Worm (Caenorhabditis elegans) whole organism, L2 larva: ENCODE results near the gene Y7A5A.7.

ENCODE experiments used
- C34F6.9 ChIP-seq: fragments of 150-350 bp; optimal IDR thresholded peaks from 2 replicates; lab custom pipeline; 2014; ENCODE audit warnings: missing biosample characterization, missing genetic modification characterization
- F13H6.1 ChIP-seq: sonication (generic microtip); optimal IDR thresholded peaks from 2 replicates; lab custom pipeline; 2016; ENCODE audit warnings: missing genetic modification characterization, missing compliant biosample characterization
- R02D3.7 ChIP-seq: fragments of 150-350 bp; optimal IDR thresholded peaks from 2 replicates; lab custom pipeline; 2014; ENCODE audit warnings: missing biosample characterization, missing genetic modification characterization
- Y55F3AM.14 ChIP-seq: fragments of 200-800 bp; sonication (Bioruptor generic); optimal IDR thresholded peaks from 2 replicates; lab custom pipeline; 2018; ENCODE audit warnings: mild to moderate bottlenecking, missing genetic modification characterization, missing compliant biosample characterization
- ZK546.5 ChIP-seq: sonication (generic microtip); optimal IDR thresholded peaks from 2 replicates; lab custom pipeline; 2017; ENCODE audit warnings: missing biosample characterization, missing genetic modification characterization
- ama-1 ChIP-seq: fragments of 150-350 bp; optimal IDR thresholded peaks from 2 replicates; lab custom pipeline; 2018; ENCODE audit warnings: inconsistent platforms
- ceh-82 ChIP-seq: fragments of 150-350 bp; optimal IDR thresholded peaks from 2 replicates; lab custom pipeline; 2014; ENCODE audit warnings: missing biosample characterization, missing genetic modification characterization
- crh-2 ChIP-seq: sonication (generic microtip); optimal IDR thresholded peaks from 2 replicates; lab custom pipeline; 2017; ENCODE audit warnings: missing biosample characterization, missing genetic modification characterization
- dmd-4 ChIP-seq: sonication (generic microtip); optimal IDR thresholded peaks from 2 replicates; lab custom pipeline; 2017; ENCODE audit warnings: missing biosample characterization, missing genetic modification characterization
- egl-27 ChIP-seq: sonication (generic microtip); optimal IDR thresholded peaks from 3 replicates; lab custom pipeline; 2017; ENCODE audit warnings: missing biosample characterization, missing genetic modification reagents, missing genetic modification characterization
- elt-1 ChIP-seq: fragments of 150-350 bp; optimal IDR thresholded peaks from 2 replicates; lab custom pipeline; 2014; ENCODE audit warnings: missing biosample characterization, missing genetic modification characterization
- elt-3 ChIP-seq: sonication (generic microtip); optimal IDR thresholded peaks from 2 replicates; lab custom pipeline; 2017; ENCODE audit warnings: missing biosample characterization, missing genetic modification characterization
- lin-11 ChIP-seq: fragments of 150-350 bp; sonication (generic microtip); optimal IDR thresholded peaks from 2 replicates; lab custom pipeline; 2014; ENCODE audit warnings: missing biosample characterization, missing genetic modification characterization, inconsistent platforms, mixed read lengths
- lin-13 ChIP-seq: fragments of 150-350 bp; optimal IDR thresholded peaks from 2 replicates; lab custom pipeline; 2014; ENCODE audit warnings: missing biosample characterization, missing genetic modification reagents, missing genetic modification characterization
- mbf-1 ChIP-seq: sonication (generic microtip); optimal IDR thresholded peaks from 2 replicates; lab custom pipeline; 2017; ENCODE audit warnings: missing biosample characterization, missing genetic modification characterization
- nhr-10 ChIP-seq: sonication (generic microtip); optimal IDR thresholded peaks from 2 replicates; lab custom pipeline; 2017; ENCODE audit warnings: missing biosample characterization, missing genetic modification characterization
- nhr-11 ChIP-seq: fragments of 150-350 bp; optimal IDR thresholded peaks from 2 replicates; lab custom pipeline; 2014; ENCODE audit warnings: missing biosample characterization, missing genetic modification characterization
- nhr-12 ChIP-seq: fragments of 150-350 bp; optimal IDR thresholded peaks from 2 replicates; lab custom pipeline; 2014; ENCODE audit warnings: missing biosample characterization, missing genetic modification characterization
- nhr-129 ChIP-seq: fragments of 150-350 bp; optimal IDR thresholded peaks from 2 replicates; lab custom pipeline; 2014; ENCODE audit warnings: missing biosample characterization, missing genetic modification characterization
- nhr-21 ChIP-seq: fragments of 150-350 bp; optimal IDR thresholded peaks from 2 replicates; lab custom pipeline; 2014; ENCODE audit warnings: missing biosample characterization, missing genetic modification characterization
- nhr-237 ChIP-seq: fragments of 150-350 bp; optimal IDR thresholded peaks from 2 replicates; lab custom pipeline; 2014; ENCODE audit warnings: missing biosample characterization, missing genetic modification characterization
- nhr-25 ChIP-seq: fragments of 150-350 bp; sonication (generic microtip); optimal IDR thresholded peaks from 3 replicates; lab custom pipeline; 2014; ENCODE audit warnings: missing biosample characterization, missing genetic modification characterization
- nhr-6 ChIP-seq: fragments of 150-350 bp; optimal IDR thresholded peaks from 2 replicates; lab custom pipeline; 2014; ENCODE audit warnings: missing biosample characterization, missing genetic modification characterization
- nhr-77 ChIP-seq: fragments of 150-350 bp; optimal IDR thresholded peaks from 2 replicates; lab custom pipeline; 2014; ENCODE audit warnings: missing biosample characterization, missing genetic modification characterization
- sem-4 ChIP-seq: fragments of 150-350 bp; optimal IDR thresholded peaks from 2 replicates; lab custom pipeline; 2014; ENCODE audit warnings: missing biosample characterization, missing genetic modification reagents, missing genetic modification characterization
- skn-1 ChIP-seq: sonication (generic microtip); optimal IDR thresholded peaks from 2 replicates; lab custom pipeline; 2017; ENCODE audit warnings: missing biosample characterization, missing genetic modification characterization
- sma-3 ChIP-seq: sonication (generic microtip); optimal IDR thresholded peaks from 2 replicates; lab custom pipeline; 2016; ENCODE audit warnings: missing genetic modification reagents, missing genetic modification characterization, missing compliant biosample characterization
- sma-9 ChIP-seq, 2 experiments: fragments of 150-350 bp in 1 of 2; sonication (generic microtip) in 1 of 2; optimal IDR thresholded peaks; 2 replicates each; lab custom pipeline; 2014 to 2016; ENCODE audit warnings: missing genetic modification characterization in 2 of 2, mild to moderate bottlenecking in 1 of 2, missing biosample characterization in 1 of 2, missing compliant biosample characterization in 1 of 2, missing genetic modification reagents in 1 of 2, moderate library complexity in 1 of 2
- snpc-4 ChIP-seq: fragments of 150-350 bp; optimal IDR thresholded peaks from 2 replicates; lab custom pipeline; 2014; ENCODE audit warnings: missing biosample characterization, missing genetic modification characterization
- unc-39 ChIP-seq: fragments of 150-350 bp; optimal IDR thresholded peaks from 2 replicates; lab custom pipeline; 2014; ENCODE audit warnings: missing biosample characterization, missing genetic modification characterization
- unc-55 ChIP-seq: fragments of 150-350 bp; sonication (generic microtip); optimal IDR thresholded peaks from 3 replicates; lab custom pipeline; 2014; ENCODE audit warnings: missing biosample characterization, missing genetic modification reagents, missing genetic modification characterization
- ztf-1 ChIP-seq: fragments of 200-800 bp; sonication (Bioruptor generic); conservative IDR thresholded peaks from 2 replicates; pipeline ENCODE4 v1.3.6; 2022; ENCODE audit warnings: missing genetic modification characterization, missing compliant biosample characterization
- ztf-4 ChIP-seq: fragments of 150-350 bp; optimal IDR thresholded peaks from 2 replicates; lab custom pipeline; 2014; ENCODE audit warnings: missing biosample characterization, missing genetic modification characterization

The Y7A5A.7 gene

DNA sequence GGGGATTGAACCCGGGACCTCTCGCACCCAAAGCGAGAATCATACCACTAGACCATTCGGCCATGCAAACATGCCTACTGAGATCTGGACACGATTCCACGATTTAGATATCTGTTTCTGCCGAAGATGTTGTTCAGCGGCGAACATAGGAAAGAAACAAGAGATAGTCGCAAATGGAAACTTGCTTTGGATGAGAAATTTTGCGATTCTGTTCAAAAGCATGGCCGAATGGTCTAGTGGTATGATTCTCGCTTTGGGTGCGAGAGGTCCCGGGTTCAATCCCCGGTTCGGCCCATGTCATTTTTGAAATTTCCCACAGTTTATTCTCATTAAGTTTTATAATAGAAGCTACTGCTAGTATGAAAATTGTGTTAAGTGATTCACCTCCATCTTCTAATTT, 7.3 kb downstream of the Y7A5A.7 start:
- no peak for TF ChIP-seq nhr-6 (tag; lab: Kevin White, UChicago)
- TF ChIP-seq F13H6.1 (tag; lab: Kevin White, UChicago) = no peak
- TF ChIP-seq skn-1 (tag; lab: Kevin White, UChicago) = no peak
- TF ChIP-seq R02D3.7 (tag; lab: Kevin White, UChicago) = no peak
- TF ChIP-seq sma-3 (GFP tag; lab: Kevin White, UChicago) = peak; percentile 10
- TF ChIP-seq nhr-21 (tag; lab: Kevin White, UChicago) = peak; percentile 59

DNA sequence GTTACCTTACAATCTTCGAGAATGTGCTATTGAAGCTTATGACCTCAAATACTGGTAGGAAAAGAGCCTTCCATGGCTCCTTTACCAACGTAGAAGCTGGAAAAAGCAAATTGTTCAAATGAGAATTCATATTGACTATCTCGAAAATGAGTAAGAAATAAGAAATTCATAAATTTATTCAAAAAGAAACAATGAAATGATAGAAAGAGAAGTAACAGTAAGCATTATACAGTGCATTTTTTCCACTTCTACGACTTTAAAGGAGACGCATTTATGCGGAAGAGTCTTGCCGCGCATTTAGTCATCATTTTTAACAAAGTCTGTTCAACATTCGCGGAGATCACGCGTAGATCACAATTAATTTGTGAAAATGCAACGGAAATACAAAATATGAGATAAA, 9.0 kb downstream of the Y7A5A.7 start, which contains the start of gene Y7A5A.10:
Gene Y7A5A.10, minus strand, starts transcription at position 101 of the 400 bp plus-strand sequence.
- TF ChIP-seq ztf-4 (no peak), nhr-6 (tag; lab: Kevin White, UChicago) (no peak), nhr-129 (tag; lab: Kevin White, UChicago) (no peak), nhr-25 (tag; lab: Kevin White, UChicago) (no peak), unc-55 (GFP tag; lab: Kevin White, UChicago) (no peak), C34F6.9 (tag; lab: Kevin White, UChicago) (no peak), elt-3 (tag; lab: Kevin White, UChicago) (no peak), nhr-21 (tag; lab: Kevin White, UChicago) (no peak), ZK546.5 (tag; lab: Kevin White, UChicago) (no peak), dmd-4 (tag; lab: Kevin White, UChicago) (no peak), nhr-12 (tag; lab: Kevin White, UChicago) (no peak), unc-39 (tag; lab: Kevin White, UChicago) (no peak), ama-1 (no peak)

DNA sequence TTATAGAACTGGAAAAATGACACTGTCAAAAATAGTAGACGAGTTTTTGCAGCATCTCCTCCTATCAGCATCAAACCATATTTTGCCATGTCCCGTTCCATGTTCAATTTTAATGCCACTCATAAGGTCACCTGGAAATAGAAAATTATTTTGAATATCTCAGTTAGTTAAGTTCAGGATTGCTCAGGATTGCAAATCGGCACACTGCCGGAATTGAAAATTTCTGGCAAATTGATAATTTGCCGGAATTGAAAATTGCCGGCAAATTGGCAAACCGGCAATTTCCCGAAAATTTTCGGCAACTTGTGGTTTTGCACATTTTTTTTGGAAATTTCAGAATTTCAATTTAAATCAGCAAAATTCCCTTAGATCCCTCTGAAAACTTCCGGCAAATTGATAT, 17.2 kb downstream of the Y7A5A.7 start, which contains the start of gene Y7A5A.5:
Gene Y7A5A.5, minus strand, starts transcription at position 101 of the 400 bp plus-strand sequence.
- no peak for TF ChIP-seq nhr-237 (tag; lab: Kevin White, UChicago)
- no peak for TF ChIP-seq elt-1 (tag; lab: Kevin White, UChicago)
- no peak for TF ChIP-seq sem-4
- TF ChIP-seq nhr-77 (tag; lab: Kevin White, UChicago) = no peak
- TF ChIP-seq nhr-11 (tag; lab: Kevin White, UChicago) = no peak
- no peak for TF ChIP-seq ztf-4
- no peak for TF ChIP-seq F13H6.1 (tag; lab: Kevin White, UChicago)
- TF ChIP-seq sma-9 (GFP tag; optimal IDR thresholded peaks at IDR 0.05; lab: Kevin White, UChicago) = no peak
- no peak for TF ChIP-seq sma-9 (tag; optimal IDR thresholded peaks at IDR 0.05; lab: Kevin White, UChicago)
- TF ChIP-seq snpc-4 (tag; lab: Kevin White, UChicago) = no peak
- no peak for TF ChIP-seq ceh-82 (tag; lab: Kevin White, UChicago)
- no peak for TF ChIP-seq mbf-1 (tag; lab: Kevin White, UChicago)
- TF ChIP-seq ztf-1 (GFP tag; lab: Robert Waterston, UW) = no peak
- TF ChIP-seq nhr-12 (tag; lab: Kevin White, UChicago) = no peak
- TF ChIP-seq nhr-21 (tag; lab: Kevin White, UChicago) = no peak
- no peak for TF ChIP-seq nhr-10 (tag; lab: Kevin White, UChicago)
- TF ChIP-seq nhr-6 (tag; lab: Kevin White, UChicago) = no peak
- TF ChIP-seq unc-55 (GFP tag; lab: Kevin White, UChicago) = no peak
- TF ChIP-seq crh-2 (tag; lab: Kevin White, UChicago) = no peak
- no peak for TF ChIP-seq egl-27 (tag; lab: Kevin White, UChicago)
- no peak for TF ChIP-seq Y55F3AM.14

- TF ChIP-seq nhr-6 (tag; lab: Kevin White, UChicago) (no peak), lin-11 (tag; lab: Kevin White, UChicago) (no peak), skn-1 (tag; lab: Kevin White, UChicago) (no peak), unc-39 (tag; lab: Kevin White, UChicago) (no peak), C34F6.9 (tag; lab: Kevin White, UChicago) (no peak), lin-13 (no peak), nhr-237 (tag; lab: Kevin White, UChicago) (no peak), sem-4 (no peak), F13H6.1 (tag; lab: Kevin White, UChicago) (no peak), Y55F3AM.14 (no peak), mbf-1 (tag; lab: Kevin White, UChicago) (no peak), ama-1 (no peak), sma-3 (GFP tag; lab: Kevin White, UChicago) (no peak), nhr-21 (tag; lab: Kevin White, UChicago) (no peak), ceh-82 (tag; lab: Kevin White, UChicago) (no peak)
- TF ChIP-seq, all 48 proteins: peak for 0
Measured at ce11 chrX:15784570-15784969, 19.4 kb downstream of the Y7A5A.7 start, which contains the start of gene Y7A5A.3. Y7A5A.3 (minus strand) TSS chrX:15784670.
